Worm (Caenorhabditis elegans) whole organism, L2 larva: ENCODE measurements around the gene srg-3.

Source experiments
- C34F6.9 ChIP-seq: fragments of 150-350 bp; optimal IDR thresholded peaks from 2 replicates; lab custom pipeline; 2014; ENCODE audit warnings: missing biosample characterization, missing genetic modification characterization
- R02D3.7 ChIP-seq: fragments of 150-350 bp; optimal IDR thresholded peaks from 2 replicates; lab custom pipeline; 2014; ENCODE audit warnings: missing biosample characterization, missing genetic modification characterization
- Y55F3AM.14 ChIP-seq: fragments of 200-800 bp; sonication (Bioruptor generic); optimal IDR thresholded peaks from 2 replicates; lab custom pipeline; 2018; ENCODE audit warnings: mild to moderate bottlenecking, missing genetic modification characterization, missing compliant biosample characterization
- ZK546.5 ChIP-seq: sonication (generic microtip); optimal IDR thresholded peaks from 2 replicates; lab custom pipeline; 2017; ENCODE audit warnings: missing biosample characterization, missing genetic modification characterization
- alr-1 ChIP-seq: fragments of 150-350 bp; optimal IDR thresholded peaks from 2 replicates; lab custom pipeline; 2014; ENCODE audit warnings: missing biosample characterization, missing genetic modification characterization
- blmp-1 ChIP-seq: sonication (generic microtip); optimal IDR thresholded peaks from 2 replicates; lab custom pipeline; 2017; ENCODE audit warnings: missing genetic modification characterization, mild to moderate bottlenecking, missing compliant biosample characterization, antibody characterized with exemption, moderate library complexity; ENCODE audit not compliant: insufficient read depth
- ceh-16 ChIP-seq: fragments of 150-350 bp; optimal IDR thresholded peaks from 2 replicates; lab custom pipeline; 2014; ENCODE audit warnings: missing biosample characterization, missing genetic modification characterization
- ceh-82 ChIP-seq: fragments of 150-350 bp; optimal IDR thresholded peaks from 2 replicates; lab custom pipeline; 2014; ENCODE audit warnings: missing biosample characterization, missing genetic modification characterization
- crh-2 ChIP-seq: sonication (generic microtip); optimal IDR thresholded peaks from 2 replicates; lab custom pipeline; 2017; ENCODE audit warnings: missing biosample characterization, missing genetic modification characterization
- dmd-4 ChIP-seq: sonication (generic microtip); optimal IDR thresholded peaks from 2 replicates; lab custom pipeline; 2017; ENCODE audit warnings: missing biosample characterization, missing genetic modification characterization
- egl-27 ChIP-seq: sonication (generic microtip); optimal IDR thresholded peaks from 3 replicates; lab custom pipeline; 2017; ENCODE audit warnings: missing biosample characterization, missing genetic modification reagents, missing genetic modification characterization
- fos-1 ChIP-seq: fragments of 150-350 bp; optimal IDR thresholded peaks from 2 replicates; lab custom pipeline; 2014; ENCODE audit warnings: missing biosample characterization, missing genetic modification characterization
- gmeb-1 ChIP-seq: fragments of 150-350 bp; optimal IDR thresholded peaks from 2 replicates; lab custom pipeline; 2014; ENCODE audit warnings: missing biosample characterization, missing genetic modification characterization
- lin-11 ChIP-seq: fragments of 150-350 bp; sonication (generic microtip); optimal IDR thresholded peaks from 2 replicates; lab custom pipeline; 2014; ENCODE audit warnings: missing biosample characterization, missing genetic modification characterization, inconsistent platforms, mixed read lengths
- lin-13 ChIP-seq: fragments of 150-350 bp; optimal IDR thresholded peaks from 2 replicates; lab custom pipeline; 2014; ENCODE audit warnings: missing biosample characterization, missing genetic modification reagents, missing genetic modification characterization
- mab-5 ChIP-seq: fragments of 150-350 bp; optimal IDR thresholded peaks from 2 replicates; lab custom pipeline; 2014; ENCODE audit warnings: missing biosample characterization, missing genetic modification characterization
- mbf-1 ChIP-seq: sonication (generic microtip); optimal IDR thresholded peaks from 2 replicates; lab custom pipeline; 2017; ENCODE audit warnings: missing biosample characterization, missing genetic modification characterization
- mdl-1 ChIP-seq, 2 experiments: fragments of 150-350 bp in 1 of 2; sonication (generic microtip) in 1 of 2; optimal IDR thresholded peaks; 2 replicates each; lab custom pipeline; 2017; ENCODE audit warnings: missing biosample characterization in 2 of 2, missing genetic modification characterization in 2 of 2
- nhr-10 ChIP-seq: sonication (generic microtip); optimal IDR thresholded peaks from 2 replicates; lab custom pipeline; 2017; ENCODE audit warnings: missing biosample characterization, missing genetic modification characterization
- nhr-11 ChIP-seq: fragments of 150-350 bp; optimal IDR thresholded peaks from 2 replicates; lab custom pipeline; 2014; ENCODE audit warnings: missing biosample characterization, missing genetic modification characterization
- nhr-12 ChIP-seq: fragments of 150-350 bp; optimal IDR thresholded peaks from 2 replicates; lab custom pipeline; 2014; ENCODE audit warnings: missing biosample characterization, missing genetic modification characterization
- nhr-21 ChIP-seq: fragments of 150-350 bp; optimal IDR thresholded peaks from 2 replicates; lab custom pipeline; 2014; ENCODE audit warnings: missing biosample characterization, missing genetic modification characterization
- nhr-25 ChIP-seq: fragments of 150-350 bp; sonication (generic microtip); optimal IDR thresholded peaks from 3 replicates; lab custom pipeline; 2014; ENCODE audit warnings: missing biosample characterization, missing genetic modification characterization
- nhr-77 ChIP-seq: fragments of 150-350 bp; optimal IDR thresholded peaks from 2 replicates; lab custom pipeline; 2014; ENCODE audit warnings: missing biosample characterization, missing genetic modification characterization
- peb-1 ChIP-seq: fragments of 150-350 bp; optimal IDR thresholded peaks from 2 replicates; lab custom pipeline; 2014; ENCODE audit warnings: missing biosample characterization, missing genetic modification characterization
- skn-1 ChIP-seq: sonication (generic microtip); optimal IDR thresholded peaks from 2 replicates; lab custom pipeline; 2017; ENCODE audit warnings: missing biosample characterization, missing genetic modification characterization
- sma-3 ChIP-seq: sonication (generic microtip); optimal IDR thresholded peaks from 2 replicates; lab custom pipeline; 2016; ENCODE audit warnings: missing genetic modification reagents, missing genetic modification characterization, missing compliant biosample characterization
- sma-9 ChIP-seq, 2 experiments: fragments of 150-350 bp in 1 of 2; sonication (generic microtip) in 1 of 2; optimal IDR thresholded peaks; 2 replicates each; lab custom pipeline; 2014 to 2016; ENCODE audit warnings: missing genetic modification characterization in 2 of 2, mild to moderate bottlenecking in 1 of 2, missing biosample characterization in 1 of 2, missing compliant biosample characterization in 1 of 2, missing genetic modification reagents in 1 of 2, moderate library complexity in 1 of 2
- unc-55 ChIP-seq: fragments of 150-350 bp; sonication (generic microtip); optimal IDR thresholded peaks from 3 replicates; lab custom pipeline; 2014; ENCODE audit warnings: missing biosample characterization, missing genetic modification reagents, missing genetic modification characterization
- unc-62 ChIP-seq: fragments of 150-350 bp; optimal IDR thresholded peaks from 2 replicates; lab custom pipeline; 2014; ENCODE audit warnings: missing biosample characterization, missing genetic modification reagents, missing genetic modification characterization
- zag-1 ChIP-seq: fragments of 150-350 bp; optimal IDR thresholded peaks from 2 replicates; lab custom pipeline; 2014; ENCODE audit warnings: missing biosample characterization, missing genetic modification characterization
- ztf-1 ChIP-seq: fragments of 200-800 bp; sonication (Bioruptor generic); conservative IDR thresholded peaks from 2 replicates; pipeline ENCODE4 v1.3.6; 2022; ENCODE audit warnings: missing genetic modification characterization, missing compliant biosample characterization
- ztf-11 ChIP-seq: sonication (generic microtip); optimal IDR thresholded peaks from 2 replicates; lab custom pipeline; 2017; ENCODE audit warnings: missing biosample characterization, missing genetic modification characterization

Gene srg-3

DNA sequence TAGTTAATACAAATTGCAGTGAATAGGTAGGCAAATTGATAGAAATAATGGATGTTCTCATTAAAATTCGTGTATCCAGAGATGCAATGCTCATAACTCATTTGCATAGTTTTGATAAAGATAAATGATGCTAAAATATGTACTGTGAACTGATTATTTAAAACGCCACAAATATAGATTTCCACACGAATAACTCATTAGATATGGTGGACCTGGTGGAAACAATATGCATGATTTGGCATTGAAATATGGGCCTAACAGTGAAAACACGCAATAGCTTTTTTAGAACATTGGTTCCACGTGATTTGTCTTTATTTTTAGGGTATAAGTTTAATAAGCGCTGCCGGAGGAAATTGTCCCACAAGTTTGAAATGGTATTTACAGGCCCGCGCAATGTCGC lies at the start of gene srg-3:
Gene srg-3, minus strand, starts transcription at position 101 of the 400 bp plus-strand sequence.
- TF ChIP-seq nhr-10 (tag; lab: Kevin White, UChicago): no peak
- TF ChIP-seq Y55F3AM.14 (GFP tag; lab: Kevin White, UChicago): no peak
- no peak for TF ChIP-seq nhr-11
- TF ChIP-seq ZK546.5 (tag; lab: Kevin White, UChicago): no peak
- TF ChIP-seq ceh-16 (tag; lab: Kevin White, UChicago): no peak
- no peak for TF ChIP-seq ztf-11 (tag; lab: Kevin White, UChicago)
- TF ChIP-seq unc-55 (GFP tag; lab: Kevin White, UChicago): no peak
- TF ChIP-seq nhr-25 (tag; lab: Kevin White, UChicago): no peak
- no peak for TF ChIP-seq sma-3 (GFP tag; lab: Kevin White, UChicago)
- TF ChIP-seq nhr-12 (tag; lab: Kevin White, UChicago): no peak
- TF ChIP-seq peb-1 (tag; lab: Kevin White, UChicago): no peak
- TF ChIP-seq ztf-1: no peak
- no peak for TF ChIP-seq C34F6.9 (tag; lab: Kevin White, UChicago)
- TF ChIP-seq gmeb-1 (tag; lab: Kevin White, UChicago): no peak
- no peak for TF ChIP-seq alr-1

ce11 chrIII:6317345-6317744 lies 47.2 kb upstream of the srg-3 start:
- TF ChIP-seq sma-9 (GFP tag; optimal IDR thresholded peaks at IDR 0.05; lab: Kevin White, UChicago): peak; percentile 71
- no peak for TF ChIP-seq sma-9 (tag; optimal IDR thresholded peaks at IDR 0.05; lab: Kevin White, UChicago)
- no peak for TF ChIP-seq nhr-12 (tag; lab: Kevin White, UChicago)
- TF ChIP-seq, all 48 proteins: peak for 1

ce11 chrIII:6316795-6317194 lies 46.6 kb upstream of the srg-3 start:
- no peak for TF ChIP-seq lin-11 (tag; lab: Kevin White, UChicago)
- no peak for TF ChIP-seq egl-27 (tag; lab: Kevin White, UChicago)
- no peak for TF ChIP-seq nhr-21
- no peak for TF ChIP-seq mdl-1 (tag; optimal IDR thresholded peaks at IDR 0.05; lab: Kevin White, UChicago)
- no peak for TF ChIP-seq fos-1 (tag; lab: Kevin White, UChicago)
- TF ChIP-seq sma-9 (GFP tag; optimal IDR thresholded peaks at IDR 0.05; lab: Kevin White, UChicago): no peak
- TF ChIP-seq sma-9 (tag; optimal IDR thresholded peaks at IDR 0.05; lab: Kevin White, UChicago): no peak
- no peak for TF ChIP-seq nhr-11

DNA sequence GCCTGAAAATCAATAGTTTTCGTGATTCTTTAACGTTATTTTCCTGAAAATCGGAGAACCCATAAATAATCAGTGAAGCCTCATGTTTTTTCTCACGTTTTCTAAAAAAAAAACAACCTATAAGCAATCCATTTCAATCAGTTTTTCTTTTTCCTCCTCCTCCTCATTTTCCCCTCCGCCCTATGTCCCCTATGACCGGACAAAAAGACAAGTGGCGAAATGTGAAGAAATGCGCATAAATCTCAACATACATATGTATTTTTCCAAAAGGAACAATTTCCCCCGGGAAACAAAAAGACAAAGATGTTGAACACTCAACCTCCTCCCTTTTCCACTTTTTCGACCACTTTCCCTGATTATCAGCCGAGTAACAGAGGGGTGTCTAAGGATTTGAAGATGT lies 45.3 kb upstream of the srg-3 start:
- TF ChIP-seq gmeb-1 (tag; lab: Kevin White, UChicago) (no peak), Y55F3AM.14 (GFP tag; lab: Kevin White, UChicago) (no peak), lin-11 (tag; lab: Kevin White, UChicago) (no peak), egl-27 (tag; lab: Kevin White, UChicago) (no peak), nhr-77 (no peak), dmd-4 (tag; lab: Kevin White, UChicago) (no peak), lin-13 (no peak), skn-1 (tag; lab: Kevin White, UChicago) (no peak), ceh-82 (tag; lab: Kevin White, UChicago) (no peak), R02D3.7 (tag; lab: Kevin White, UChicago) (no peak), nhr-11 (no peak), sma-3 (GFP tag; lab: Kevin White, UChicago) (no peak)

DNA sequence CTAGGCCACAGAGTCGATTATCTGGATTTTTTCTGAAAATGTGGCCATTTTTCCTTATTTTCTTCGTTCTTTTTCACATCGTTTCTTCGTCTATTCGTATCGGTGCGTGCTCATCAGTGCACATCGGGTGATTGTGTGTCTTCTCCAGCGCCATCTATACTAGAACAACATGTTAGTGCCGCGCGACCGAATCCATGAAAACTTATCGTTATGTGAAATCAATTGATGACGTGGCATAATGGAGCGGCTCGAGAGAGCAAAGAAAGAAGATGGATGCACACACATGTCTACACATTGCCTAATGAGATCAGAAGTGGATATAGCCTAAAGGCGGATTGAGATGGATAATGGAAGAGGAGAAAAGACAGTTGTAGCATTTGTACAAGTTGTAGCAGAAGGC lies 42.1 kb upstream of the srg-3 start:
- TF ChIP-seq zag-1 (no peak), crh-2 (peak; percentile 35)

DNA sequence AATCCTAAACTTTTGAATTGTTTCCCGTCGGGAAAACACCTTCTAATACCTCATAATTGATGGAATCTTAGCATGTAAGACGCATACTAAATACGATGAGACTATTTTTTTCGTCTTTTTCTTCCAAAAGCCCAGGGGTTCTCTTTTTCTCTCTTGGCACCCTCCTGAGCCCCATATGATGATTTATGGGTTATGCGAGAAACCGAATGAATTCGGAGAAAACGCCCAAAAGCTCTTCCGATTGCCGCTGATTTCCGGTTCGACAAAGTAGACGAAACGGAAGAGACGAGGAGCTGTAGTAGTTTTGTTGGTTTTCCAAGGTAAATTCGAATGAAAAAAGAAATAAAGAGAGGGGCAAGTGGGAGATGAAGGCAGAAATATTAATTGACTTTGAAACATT lies 41.3 kb upstream of the srg-3 start:
- no peak for TF ChIP-seq ztf-1
- no peak for TF ChIP-seq gmeb-1 (tag; lab: Kevin White, UChicago)
- TF ChIP-seq skn-1 (tag; lab: Kevin White, UChicago): no peak
- TF ChIP-seq unc-62 (GFP tag; lab: Kevin White, UChicago): no peak
- TF ChIP-seq unc-55 (GFP tag; lab: Kevin White, UChicago): peak; percentile 53
- no peak for TF ChIP-seq blmp-1 (tag; lab: Kevin White, UChicago)
- no peak for TF ChIP-seq zag-1
- TF ChIP-seq nhr-25 (tag; lab: Kevin White, UChicago): no peak
- TF ChIP-seq ztf-11 (tag; lab: Kevin White, UChicago): no peak
- TF ChIP-seq mbf-1: no peak
- TF ChIP-seq mab-5 (tag; lab: Kevin White, UChicago): peak; percentile 90
